Fruit fly (Drosophila melanogaster): Measurements from ENCODE around the gene kar.
A peak's percentile ranks its signal among the peaks of the same experiment; 100 is the strongest.

The kar gene

dm6 chr3R:12650537-12650936 is 38.6 kb downstream of the kar start (continued):
- TF ChIP-seq HmgZ (tag; optimal IDR thresholded peaks at IDR 0.05) (peak; percentile 33), CG2116 (GFP tag; optimal IDR thresholded peaks at IDR 0.05) (peak; percentile 11), fd102C (GFP tag; optimal IDR thresholded peaks at IDR 0.05) (no peak), CG17359 (tag; optimal IDR thresholded peaks at IDR 0.05) (peak; percentile 22), so (GFP tag; IDR thresholded peaks at IDR 0.05) (no peak), Lhr (GFP tag; optimal IDR thresholded peaks at IDR 0.05) (peak; percentile 8), lmd (GFP tag; IDR thresholded peaks at IDR 0.05) (no peak), CG4707 (GFP tag; optimal IDR thresholded peaks at IDR 0.05) (no peak), CG9817 (tag; optimal IDR thresholded peaks at IDR 0.05) (no peak), trem (tag; optimal IDR thresholded peaks at IDR 0.05) (peak; percentile 30), Pdp1 (GFP tag; optimal IDR thresholded peaks at IDR 0.05) (peak in 1 of 2 experiments; percentile 13), Hsf (GFP tag; optimal IDR thresholded peaks at IDR 0.05) (no peak), Bgb (GFP tag; IDR thresholded peaks at IDR 0.05; ENCODE audit: partially characterized antibody) (peak; percentile 73), Abd-B (GFP tag; optimal IDR thresholded peaks at IDR 0.05) (peak; percentile 12), CG14710 (tag; optimal IDR thresholded peaks at IDR 0.05) (peak; percentile 61)

dm6 chr3R:12649099-12650029 is 39.8 kb downstream of the kar start:
- TF ChIP-seq oc (tag; optimal IDR thresholded peaks at IDR 0.05) (peak; percentile 35), CG17829 (tag; optimal IDR thresholded peaks at IDR 0.05) (peak; percentile 2), vvl (GFP tag; IDR thresholded peaks at IDR 0.05) (peak; percentile 66; the same call in 1 of the 2 replicates), fd64A (GFP tag; optimal IDR thresholded peaks at IDR 0.05) (peak; percentile 51), cad (GFP tag; optimal IDR thresholded peaks at IDR 0.05) (peak; percentile 34), kni (GFP tag; optimal IDR thresholded peaks at IDR 0.05) (peak; percentile 94), crol (GFP tag; IDR thresholded peaks at IDR 0.05) (peak; percentile 74; the same call in 1 of the 2 replicates), D (optimal IDR thresholded peaks at IDR 0.05) (peak; percentile 90), D (GFP tag; optimal IDR thresholded peaks at IDR 0.05) (no peak), Lim3 (GFP tag; IDR thresholded peaks at IDR 0.05) (no peak), zen (tag; optimal IDR thresholded peaks at IDR 0.05) (peak; percentile 63), jumu (GFP tag; optimal IDR thresholded peaks at IDR 0.05) (no peak), Opbp (GFP tag; IDR thresholded peaks at IDR 0.05; ENCODE audit: partially characterized antibody) (0 out of 3 replicates have a peak, but pooled peaks have one; percentile 12), HLH4C (GFP tag; IDR thresholded peaks at IDR 0.05; ENCODE audit: partially characterized antibody) (no peak), CG3838 (GFP tag; optimal IDR thresholded peaks at IDR 0.05) (no peak), CG15601 (tag; optimal IDR thresholded peaks at IDR 0.05) (no peak), HmgZ (tag; optimal IDR thresholded peaks at IDR 0.05) (no peak), pros (GFP tag; optimal IDR thresholded peaks at IDR 0.05) (peak; percentile 75), hth (optimal IDR thresholded peaks at IDR 0.05) (peak; percentile 79), zfh1 (GFP tag; IDR thresholded peaks at IDR 0.05) (0 out of 3 replicates have a peak, but pooled peaks have one; percentile 15), CG8281 (tag; optimal IDR thresholded peaks at IDR 0.05) (no peak), prd (optimal IDR thresholded peaks at IDR 0.05) (no peak), prd (GFP tag; IDR thresholded peaks at IDR 0.05) (0 out of 3 replicates have a peak, but pooled peaks have one; percentile 44), CG15011 (GFP tag; optimal IDR thresholded peaks at IDR 0.05) (no peak), CG12769 (tag; optimal IDR thresholded peaks at IDR 0.05) (peak; percentile 30), psq (GFP tag; optimal IDR thresholded peaks at IDR 0.05) (no peak), sd (tag; optimal IDR thresholded peaks at IDR 0.05) (peak; percentile 93), grn (GFP tag; optimal IDR thresholded peaks at IDR 0.05) (peak; percentile 27), cg (GFP tag; optimal IDR thresholded peaks at IDR 0.05) (peak; percentile 10), Chrac-16 (GFP tag; optimal IDR thresholded peaks at IDR 0.05) (no peak), CG16813 (GFP tag; IDR thresholded peaks at IDR 0.05; ENCODE audit: partially characterized antibody) (0 out of 3 replicates have a peak, but pooled peaks have one; percentile 14), Jarid2 (GFP tag; optimal IDR thresholded peaks at IDR 0.05) (no peak), CG4854 (GFP tag; optimal IDR thresholded peaks at IDR 0.05) (no peak)
